Fruit fly (Drosophila melanogaster) whole organism, embryonic: ENCODE data around the gene LpR1.
A peak's percentile ranks its signal among the peaks of the same experiment; 100 is the strongest.

ENCODE experiments used
- Atf-2 ChIP-seq: fragments of 200-800 bp; sonication (Bioruptor generic); optimal IDR thresholded peaks from 2 replicates; lab custom pipeline; 2016; ENCODE audit warnings: missing biosample characterization, missing genetic modification characterization
- BEAF-32 ChIP-seq: fragments of 200-800 bp; sonication (Bioruptor generic); optimal IDR thresholded peaks from 3 replicates; lab custom pipeline; 2017; ENCODE audit warnings: missing biosample characterization, missing genetic modification characterization, mild to moderate bottlenecking, moderate library complexity, missing genetic modification reagents
- Blimp-1 ChIP-seq: fragments of 200-800 bp; sonication (Bioruptor generic); optimal IDR thresholded peaks from 3 replicates; lab custom pipeline; 2018; ENCODE audit warnings: missing biosample characterization, missing genetic modification characterization, mild to moderate bottlenecking, moderate library complexity, missing genetic modification reagents
- CG10431 ChIP-seq: fragments of 200-800 bp; sonication (Bioruptor generic); optimal IDR thresholded peaks from 3 replicates; lab custom pipeline; 2018; ENCODE audit warnings: missing biosample characterization, mild to moderate bottlenecking, missing genetic modification characterization
- CG11247 ChIP-seq: fragments of 200-800 bp; sonication (Bioruptor generic); IDR thresholded peaks from 2 replicates; pipeline ENCODE4 v1.3.6; 2022; ENCODE audit warnings: missing biosample characterization, missing genetic modification characterization
- CG12942 ChIP-seq: fragments of 200-800 bp; sonication (Bioruptor generic); optimal IDR thresholded peaks from 3 replicates; lab custom pipeline; 2016; ENCODE audit warnings: missing biosample characterization, missing genetic modification characterization
- CG13424 ChIP-seq: fragments of 200-800 bp; sonication (Bioruptor generic); optimal IDR thresholded peaks from 2 replicates; lab custom pipeline; 2019; ENCODE audit warnings: missing biosample characterization, mild to moderate bottlenecking, missing genetic modification characterization, moderate library complexity
- CG1529 ChIP-seq: fragments of 200-800 bp; sonication (Bioruptor generic); optimal IDR thresholded peaks from 3 replicates; lab custom pipeline; 2018; ENCODE audit warnings: missing biosample characterization, missing genetic modification characterization
- CG33557 ChIP-seq: fragments of 200-800 bp; sonication (Bioruptor generic); optimal IDR thresholded peaks from 2 replicates; lab custom pipeline; 2019; ENCODE audit warnings: missing biosample characterization, mild to moderate bottlenecking, missing genetic modification characterization, moderate library complexity
- CG6254 ChIP-seq: fragments of 200-800 bp; sonication (Bioruptor generic); optimal IDR thresholded peaks from 3 replicates; lab custom pipeline; 2017; ENCODE audit warnings: mild to moderate bottlenecking, missing biosample characterization, missing genetic modification reagents, missing genetic modification characterization
- CG6272 ChIP-seq: fragments of 200-800 bp; sonication (Bioruptor generic); IDR thresholded peaks from 2 replicates; pipeline ENCODE4 v1.3.6; 2022; ENCODE audit warnings: missing biosample characterization, missing genetic modification characterization
- CG7556 ChIP-seq: fragments of 200-800 bp; sonication (Bioruptor generic); optimal IDR thresholded peaks from 2 replicates; lab custom pipeline; 2017; ENCODE audit warnings: missing biosample characterization, mild to moderate bottlenecking, missing genetic modification characterization
- CG7745 ChIP-seq: fragments of 200-800 bp; sonication (Bioruptor generic); optimal IDR thresholded peaks from 2 replicates; lab custom pipeline; 2018; ENCODE audit warnings: missing biosample characterization, mild to moderate bottlenecking, missing genetic modification characterization, moderate library complexity
- CG7839 ChIP-seq: fragments of 200-800 bp; sonication (Bioruptor generic); optimal IDR thresholded peaks from 3 replicates; lab custom pipeline; 2018; ENCODE audit warnings: missing biosample characterization, mild to moderate bottlenecking, missing genetic modification characterization, moderate library complexity
- CG8478 ChIP-seq: fragments of >200 bp; optimal IDR thresholded peaks from 2 replicates; lab custom pipeline; 2018
- CG9797 ChIP-seq: fragments of 200-800 bp; sonication (Bioruptor generic); optimal IDR thresholded peaks from 3 replicates; lab custom pipeline; 2018; ENCODE audit warnings: missing biosample characterization, mild to moderate bottlenecking, missing genetic modification characterization
- Ets97D ChIP-seq: fragments of 200-800 bp; sonication (Bioruptor generic); optimal IDR thresholded peaks from 3 replicates; lab custom pipeline; 2016; ENCODE audit warnings: missing biosample characterization, missing genetic modification characterization
- Fer3 ChIP-seq: fragments of 200-800 bp; sonication (Bioruptor generic); optimal IDR thresholded peaks from 2 replicates; lab custom pipeline; 2018; ENCODE audit warnings: missing biosample characterization, mild to moderate bottlenecking, missing genetic modification characterization, moderate library complexity
- H15 ChIP-seq: fragments of 200-800 bp; sonication (Bioruptor generic); IDR thresholded peaks from 3 replicates; pipeline ENCODE4 v1.3.6; 2022; ENCODE audit warnings: missing biosample characterization, missing genetic modification characterization
- Hr51 ChIP-seq, 2 experiments: fragments of 200-800 bp; sonication (Bioruptor generic); optimal IDR thresholded peaks; 2 replicates in 1 of 2; 3 replicates in 1 of 2; lab custom pipeline; 2016 to 2018; ENCODE audit warnings: missing biosample characterization in 2 of 2, missing genetic modification characterization in 2 of 2, mild to moderate bottlenecking in 1 of 2, moderate library complexity in 1 of 2
- Hsf ChIP-seq: fragments of 200-800 bp; sonication (Bioruptor generic); optimal IDR thresholded peaks from 3 replicates; lab custom pipeline; 2016; ENCODE audit warnings: missing biosample characterization, missing genetic modification characterization
- MBD-R2 ChIP-seq: fragments of 200-800 bp; sonication (Bioruptor generic); IDR thresholded peaks from 2 replicates; pipeline ENCODE4 v1.3.6; 2022; ENCODE audit warnings: missing biosample characterization, missing genetic modification characterization
- MTF-1 ChIP-seq: fragments of 200-800 bp; sonication (Bioruptor generic); optimal IDR thresholded peaks from 2 replicates; lab custom pipeline; 2018; ENCODE audit warnings: missing biosample characterization, mild to moderate bottlenecking, missing genetic modification characterization, borderline replicate concordance
- Myb ChIP-seq: fragments of 200-800 bp; sonication (Bioruptor generic); optimal IDR thresholded peaks from 2 replicates; lab custom pipeline; 2016; ENCODE audit warnings: missing biosample characterization, missing genetic modification characterization
- NC2α ChIP-seq: fragments of 200-800 bp; sonication (Bioruptor generic); optimal IDR thresholded peaks from 2 replicates; lab custom pipeline; 2016; ENCODE audit warnings: missing biosample characterization, missing genetic modification characterization
- Stat92E ChIP-seq, 3 experiments: fragments of >200 bp in 2 of 3; fragments of 200-800 bp in 1 of 3; sonication (Bioruptor generic) in 1 of 3; optimal IDR thresholded peaks; 2 replicates each; lab custom pipeline; 2017 to 2019; ENCODE audit warnings: missing biosample characterization in 3 of 3, missing genetic modification characterization in 3 of 3, mild to moderate bottlenecking in 1 of 3, moderate library complexity in 1 of 3
- abd-A ChIP-seq: fragments of 200-800 bp; sonication (Bioruptor generic); optimal IDR thresholded peaks from 3 replicates; lab custom pipeline; 2019; ENCODE audit warnings: missing biosample characterization, mild to moderate bottlenecking, missing genetic modification characterization, moderate library complexity
- btn ChIP-seq: fragments of 200-800 bp; sonication (Bioruptor generic); optimal IDR thresholded peaks from 2 replicates; lab custom pipeline; 2016; ENCODE audit warnings: missing biosample characterization, missing genetic modification characterization
- chn ChIP-seq: fragments of 200-800 bp; sonication (Bioruptor generic); optimal IDR thresholded peaks from 2 replicates; lab custom pipeline; 2016; ENCODE audit warnings: missing biosample characterization, missing genetic modification characterization
- cwo ChIP-seq: fragments of 200-800 bp; sonication (Bioruptor generic); optimal IDR thresholded peaks from 3 replicates; lab custom pipeline; 2017; ENCODE audit warnings: missing biosample characterization, missing genetic modification characterization, mild to moderate bottlenecking, moderate library complexity, missing genetic modification reagents
- gce ChIP-seq: fragments of 200-800 bp; sonication (Bioruptor generic); IDR thresholded peaks from 3 replicates; pipeline ENCODE4 v1.3.6; 2022; ENCODE audit warnings: missing biosample characterization, missing genetic modification characterization
- gem ChIP-seq: fragments of 200-800 bp; sonication (Bioruptor generic); optimal IDR thresholded peaks from 2 replicates; lab custom pipeline; 2019; ENCODE audit warnings: missing biosample characterization, mild to moderate bottlenecking, missing genetic modification characterization, moderate library complexity
- grau ChIP-seq: fragments of 200-800 bp; optimal IDR thresholded peaks from 3 replicates; lab custom pipeline; 2019; ENCODE audit warnings: missing biosample characterization, mild to moderate bottlenecking, missing genetic modification characterization, moderate library complexity
- hbn ChIP-seq: fragments of 200-800 bp; sonication (Bioruptor generic); IDR thresholded peaks from 2 replicates; pipeline ENCODE4 v1.3.6; 2022; ENCODE audit warnings: missing biosample characterization, missing genetic modification characterization; ENCODE audit not compliant: partially characterized antibody
- jing ChIP-seq: fragments of 200-800 bp; sonication (Bioruptor generic); optimal IDR thresholded peaks from 2 replicates; lab custom pipeline; 2018; ENCODE audit warnings: missing biosample characterization, mild to moderate bottlenecking, missing genetic modification characterization
- lab ChIP-seq: fragments of 200-800 bp; sonication (Bioruptor generic); optimal IDR thresholded peaks from 3 replicates; lab custom pipeline; 2017; ENCODE audit warnings: missing biosample characterization, missing genetic modification characterization, mild to moderate bottlenecking, moderate library complexity, missing genetic modification reagents
- lbe ChIP-seq: fragments of 200-800 bp; sonication (Bioruptor generic); optimal IDR thresholded peaks from 2 replicates; lab custom pipeline; 2016; ENCODE audit warnings: missing biosample characterization, mild to moderate bottlenecking, missing genetic modification characterization
- nerfin-2 ChIP-seq: fragments of 200-800 bp; sonication (Bioruptor generic); IDR thresholded peaks from 2 replicates; pipeline ENCODE4 v1.3.6; 2022; ENCODE audit warnings: missing biosample characterization, missing genetic modification characterization; ENCODE audit not compliant: partially characterized antibody
- rib ChIP-seq: fragments of 200-800 bp; sonication (Bioruptor generic); IDR thresholded peaks from 2 replicates; pipeline ENCODE4 v1.3.6; 2022; ENCODE audit warnings: missing biosample characterization, missing genetic modification characterization
- salm ChIP-seq: fragments of 200-800 bp; sonication (Bioruptor generic); optimal IDR thresholded peaks from 2 replicates; lab custom pipeline; 2018; ENCODE audit warnings: missing biosample characterization, mild to moderate bottlenecking, missing genetic modification characterization
- seq ChIP-seq: fragments of 200-800 bp; sonication (Bioruptor generic); IDR thresholded peaks from 2 replicates; pipeline ENCODE4 v1.3.6; 2022; ENCODE audit warnings: missing biosample characterization, missing genetic modification characterization
- sqz ChIP-seq: fragments of 200-800 bp; sonication (Bioruptor generic); optimal IDR thresholded peaks from 3 replicates; lab custom pipeline; 2018; ENCODE audit warnings: missing biosample characterization, mild to moderate bottlenecking, missing genetic modification characterization
- sr ChIP-seq: fragments of 200-800 bp; sonication (Bioruptor generic); IDR thresholded peaks from 3 replicates; pipeline ENCODE4 v1.3.6; 2022; ENCODE audit warnings: missing biosample characterization, missing genetic modification characterization
- sug ChIP-seq: fragments of 200-800 bp; optimal IDR thresholded peaks from 2 replicates; lab custom pipeline; 2019; ENCODE audit warnings: missing biosample characterization, mild to moderate bottlenecking, missing genetic modification characterization, moderate library complexity
- tx ChIP-seq: fragments of 200-800 bp; sonication (Bioruptor generic); optimal IDR thresholded peaks from 2 replicates; lab custom pipeline; 2016; ENCODE audit warnings: missing biosample characterization, missing genetic modification characterization
- unc-4 ChIP-seq: fragments of 200-800 bp; sonication (Bioruptor generic); IDR thresholded peaks from 2 replicates; pipeline ENCODE4 v1.3.6; 2022; ENCODE audit warnings: missing biosample characterization, missing genetic modification characterization; ENCODE audit not compliant: partially characterized antibody
- wdn ChIP-seq: fragments of 200-800 bp; sonication (Bioruptor generic); IDR thresholded peaks from 2 replicates; pipeline ENCODE4 v1.3.6; 2022; ENCODE audit warnings: missing biosample characterization, missing genetic modification characterization
- wek ChIP-seq: fragments of 200-800 bp; sonication (Bioruptor generic); optimal IDR thresholded peaks from 3 replicates; lab custom pipeline; 2018; ENCODE audit warnings: missing biosample characterization, mild to moderate bottlenecking, missing genetic modification characterization, moderate library complexity
- zen ChIP-seq: fragments of 200-800 bp; sonication (Bioruptor generic); optimal IDR thresholded peaks from 3 replicates; lab custom pipeline; 2018; ENCODE audit warnings: missing biosample characterization, mild to moderate bottlenecking, missing genetic modification characterization, moderate library complexity
- zen2 ChIP-seq: fragments of 200-800 bp; sonication (Bioruptor generic); IDR thresholded peaks from 3 replicates; pipeline ENCODE4 v1.3.6; 2022; ENCODE audit warnings: missing biosample characterization, missing genetic modification characterization; ENCODE audit not compliant: partially characterized antibody

LpR1 gene

dm6 chr3R:25754844-25755429, 8.0 kb downstream of the LpR1 start (continued):
- no peak for TF ChIP-seq CG6254
- TF ChIP-seq CG6272, result no peak
- TF ChIP-seq Hr51 (GFP tag; optimal IDR thresholded peaks at IDR 0.05; lab: Kevin White, UChicago), result peak in 1 of 2 experiments; percentile 27
- TF ChIP-seq MBD-R2 (GFP tag; lab: Robert Waterston, UW), result no peak
- no peak for TF ChIP-seq BEAF-32 (GFP tag; lab: Kevin White, UChicago)
- TF ChIP-seq wdn (GFP tag; lab: Robert Waterston, UW), result no peak
- no peak for TF ChIP-seq tx (GFP tag; lab: Kevin White, UChicago)
- no peak for TF ChIP-seq Stat92E (GFP tag; optimal IDR thresholded peaks at IDR 0.05; lab: Kevin White, UChicago)
- no peak for TF ChIP-seq lab
- TF ChIP-seq gce (GFP tag; lab: Robert Waterston, UW), result 0 out of 3 replicates have a peak, but pooled peaks have one; percentile 51
- no peak for TF ChIP-seq sqz
- TF ChIP-seq CG8478 (lab: Kevin White, UChicago), result no peak
- TF ChIP-seq CG10431 (GFP tag; lab: Kevin White, UChicago), result no peak
- TF ChIP-seq CG7556 (GFP tag; lab: Kevin White, UChicago), result no peak
- no peak for TF ChIP-seq hbn
- no peak for TF ChIP-seq Hsf (GFP tag; lab: Kevin White, UChicago)
- no peak for TF ChIP-seq Blimp-1 (GFP tag; lab: Kevin White, UChicago)
- TF ChIP-seq CG12942 (GFP tag; lab: Kevin White, UChicago), result no peak
- no peak for TF ChIP-seq CG9797 (GFP tag; lab: Kevin White, UChicago)
- no peak for TF ChIP-seq sr (GFP tag; lab: Robert Waterston, UW)
- no peak for TF ChIP-seq lbe (GFP tag; lab: Kevin White, UChicago)
- no peak for TF ChIP-seq Myb (GFP tag; lab: Kevin White, UChicago)
- TF ChIP-seq zen (tag; lab: Kevin White, UChicago), result peak; percentile 79
- TF ChIP-seq H15, result no peak
- TF ChIP-seq CG11247 (GFP tag; lab: Robert Waterston, UW), result no peak
- TF ChIP-seq salm (tag; lab: Kevin White, UChicago), result no peak
- TF ChIP-seq seq (GFP tag; lab: Robert Waterston, UW), result no peak
- TF ChIP-seq cwo, result no peak
- TF ChIP-seq chn, result no peak
- no peak for TF ChIP-seq sug (tag; lab: Kevin White, UChicago)
- TF ChIP-seq jing (GFP tag; lab: Kevin White, UChicago), result no peak
- no peak for TF ChIP-seq zen2 (GFP tag; lab: Robert Waterston, UW)
- no peak for TF ChIP-seq MTF-1
- TF ChIP-seq CG1529, result no peak
- TF ChIP-seq CG7839 (tag; lab: Kevin White, UChicago), result peak; percentile 81
- no peak for TF ChIP-seq rib
- TF ChIP-seq Fer3, result no peak
- no peak for TF ChIP-seq btn (GFP tag; lab: Kevin White, UChicago)
- no peak for TF ChIP-seq CG7745 (tag; lab: Kevin White, UChicago)
- TF ChIP-seq grau (tag; lab: Kevin White, UChicago), result no peak
- no peak for TF ChIP-seq CG13424 (tag; lab: Kevin White, UChicago)
- TF ChIP-seq gem, result no peak
- no peak for TF ChIP-seq unc-4 (GFP tag; lab: Robert Waterston, UW)
- no peak for TF ChIP-seq wek (GFP tag; lab: Kevin White, UChicago)
- no peak for TF ChIP-seq NC2α (GFP tag; lab: Kevin White, UChicago)
- no peak for TF ChIP-seq CG33557 (GFP tag; lab: Kevin White, UChicago)
- TF ChIP-seq Ets97D (GFP tag; lab: Kevin White, UChicago), result no peak
- no peak for TF ChIP-seq nerfin-2 (GFP tag; lab: Robert Waterston, UW)
- TF ChIP-seq Atf-2 (GFP tag; lab: Kevin White, UChicago), result no peak
- no peak for TF ChIP-seq abd-A (tag; lab: Kevin White, UChicago)
